Worm (Caenorhabditis elegans) whole organism, early embryonic: ENCODE measurements around the gene bath-41.

Experiments
- F13C5.2 ChIP-seq: sonication (generic microtip); optimal IDR thresholded peaks from 2 replicates; lab custom pipeline; 2017; ENCODE audit warnings: mild to moderate bottlenecking, missing genetic modification characterization, inconsistent platforms, missing compliant biosample characterization
- ama-1 ChIP-seq: fragments of 150-350 bp; optimal IDR thresholded peaks from 2 replicates; lab custom pipeline; 2014
- ceh-13 ChIP-seq: fragments of 200-800 bp; sonication (Bioruptor generic); optimal IDR thresholded peaks from 2 replicates; lab custom pipeline; 2018; ENCODE audit warnings: mild to moderate bottlenecking, missing genetic modification characterization, missing compliant biosample characterization
- flt-1 ChIP-seq: fragments of 200-800 bp; sonication (Bioruptor generic); IDR thresholded peaks from 2 replicates; pipeline ENCODE4 v1.3.6; 2022; ENCODE audit warnings: missing genetic modification characterization, missing compliant biosample characterization
- hmbx-1 ChIP-seq: sonication (generic microtip); optimal IDR thresholded peaks from 2 replicates; lab custom pipeline; 2016; ENCODE audit warnings: mild to moderate bottlenecking, missing genetic modification characterization, missing compliant biosample characterization
- hmg-4 ChIP-seq: fragments of 200-800 bp; sonication (Bioruptor generic); optimal IDR thresholded peaks from 2 replicates; lab custom pipeline; 2018; ENCODE audit warnings: mild to moderate bottlenecking, missing genetic modification characterization, missing compliant biosample characterization
- hnd-1 ChIP-seq: sonication (generic microtip); optimal IDR thresholded peaks from 2 replicates; lab custom pipeline; 2016; ENCODE audit warnings: missing genetic modification characterization, missing compliant biosample characterization
- pes-1 ChIP-seq: fragments of 200-800 bp; sonication (Bioruptor generic); IDR thresholded peaks from 2 replicates; pipeline ENCODE4 v1.3.6; 2022; ENCODE audit warnings: missing genetic modification reagents, missing genetic modification characterization, missing compliant biosample characterization
- scrt-1 ChIP-seq: fragments of 200-800 bp; sonication (Bioruptor generic); IDR thresholded peaks from 2 replicates; pipeline ENCODE4 v1.3.6; 2022; ENCODE audit warnings: missing genetic modification characterization, missing compliant biosample characterization
- sea-1 ChIP-seq: fragments of 200-800 bp; sonication (Bioruptor generic); conservative IDR thresholded peaks from 2 replicates; pipeline ENCODE4 v1.3.6; 2022; ENCODE audit warnings: missing genetic modification characterization, missing compliant biosample characterization
- tbx-37 ChIP-seq: fragments of 200-800 bp; sonication (Bioruptor generic); conservative IDR thresholded peaks from 2 replicates; pipeline ENCODE4 v1.3.6; 2022; ENCODE audit warnings: missing genetic modification reagents, missing genetic modification characterization, missing compliant biosample characterization
- tra-4 ChIP-seq: sonication (generic microtip); optimal IDR thresholded peaks from 2 replicates; lab custom pipeline; 2017; ENCODE audit warnings: missing genetic modification characterization, missing compliant biosample characterization

DNA sequence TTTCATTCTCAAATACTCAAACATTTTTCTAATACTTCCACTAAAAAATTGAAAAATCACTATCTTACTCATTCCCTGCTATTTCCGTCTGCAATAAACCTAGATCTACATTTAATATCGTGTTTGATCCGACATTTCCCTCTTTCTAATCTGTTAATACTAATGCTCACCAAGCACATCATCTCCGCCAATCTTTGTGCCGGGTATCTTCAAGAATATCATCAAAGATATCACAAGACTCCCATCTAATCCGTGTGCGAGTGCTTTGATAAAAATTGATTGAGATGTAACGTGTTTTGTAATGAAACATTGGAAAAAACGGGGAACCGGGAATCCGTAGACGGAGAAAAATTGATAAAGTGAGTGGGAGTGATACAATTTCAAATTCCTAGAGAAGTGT lies 42.7 kb downstream of the bath-41 start:
- no peak for TF ChIP-seq hmg-4 (GFP tag; lab: Kevin White, UChicago)
- TF ChIP-seq F13C5.2, result no peak
- no peak for TF ChIP-seq ama-1
- no peak for TF ChIP-seq hnd-1
- TF ChIP-seq tbx-37 (GFP tag; lab: Robert Waterston, UW), result no peak
- TF ChIP-seq hmbx-1, result no peak
- TF ChIP-seq sea-1, result no peak
- TF ChIP-seq pes-1, result no peak
- TF ChIP-seq ceh-13 (GFP tag; lab: Kevin White, UChicago), result no peak
- TF ChIP-seq scrt-1 (GFP tag; lab: Robert Waterston, UW), result no peak
- no peak for TF ChIP-seq flt-1 (GFP tag; lab: Robert Waterston, UW)
- TF ChIP-seq tra-4 (tag; lab: Kevin White, UChicago), result no peak
